Fruit fly (Drosophila melanogaster) whole organism, embryonic: Measurements from ENCODE around the gene Cpr65Aw.

Experiments
- Asciz ChIP-seq: fragments of 200-800 bp; sonication (Bioruptor generic); optimal IDR thresholded peaks from 2 replicates; lab custom pipeline; 2017; ENCODE audit warnings: missing biosample characterization, mild to moderate bottlenecking, missing genetic modification characterization, missing genetic modification reagents
- Atf6 ChIP-seq: fragments of 200-800 bp; sonication (Bioruptor generic); IDR thresholded peaks from 2 replicates; pipeline ENCODE4 v1.3.6; 2022; ENCODE audit warnings: missing biosample characterization, missing genetic modification characterization
- Bgb ChIP-seq: fragments of 200-800 bp; sonication (Bioruptor generic); IDR thresholded peaks from 2 replicates; pipeline ENCODE4 v1.3.6; 2022; ENCODE audit warnings: missing biosample characterization, missing genetic modification characterization; ENCODE audit not compliant: partially characterized antibody
- CG10267 ChIP-seq: fragments of 200-800 bp; sonication (Bioruptor generic); optimal IDR thresholded peaks from 2 replicates; lab custom pipeline; 2018; ENCODE audit warnings: missing biosample characterization, mild to moderate bottlenecking, missing genetic modification characterization, moderate library complexity
- CG10565 ChIP-seq: fragments of 200-800 bp; sonication (Bioruptor generic); optimal IDR thresholded peaks from 3 replicates; lab custom pipeline; 2016; ENCODE audit warnings: missing biosample characterization, mild to moderate bottlenecking, missing genetic modification characterization
- CG11093 ChIP-seq: fragments of 200-800 bp; sonication (Bioruptor generic); IDR thresholded peaks from 3 replicates; pipeline ENCODE4 v1.3.6; 2022; ENCODE audit warnings: missing biosample characterization, missing genetic modification characterization
- CG11723 ChIP-seq: fragments of 200-800 bp; sonication (Bioruptor generic); optimal IDR thresholded peaks from 2 replicates; lab custom pipeline; 2017; ENCODE audit warnings: missing biosample characterization, mild to moderate bottlenecking, missing genetic modification characterization
- CG16813 ChIP-seq: fragments of 200-800 bp; sonication (Bioruptor generic); IDR thresholded peaks from 3 replicates; pipeline ENCODE4 v1.3.6; 2022; ENCODE audit warnings: missing biosample characterization, missing genetic modification characterization; ENCODE audit not compliant: partially characterized antibody
- CG17361 ChIP-seq: fragments of 200-800 bp; sonication (Bioruptor generic); IDR thresholded peaks from 3 replicates; pipeline ENCODE4 v1.3.6; 2022; ENCODE audit warnings: missing biosample characterization, missing genetic modification characterization
- CG17912 ChIP-seq: fragments of 200-800 bp; sonication (Bioruptor generic); optimal IDR thresholded peaks from 2 replicates; lab custom pipeline; 2018; ENCODE audit warnings: missing biosample characterization, mild to moderate bottlenecking, missing genetic modification characterization
- CG2116 ChIP-seq: fragments of 200-800 bp; sonication (Bioruptor generic); optimal IDR thresholded peaks from 3 replicates; lab custom pipeline; 2018; ENCODE audit warnings: missing biosample characterization, mild to moderate bottlenecking, missing genetic modification characterization
- CG2202 ChIP-seq: fragments of 200-800 bp; sonication (Bioruptor generic); optimal IDR thresholded peaks from 2 replicates; lab custom pipeline; 2018; ENCODE audit warnings: missing biosample characterization, mild to moderate bottlenecking, missing genetic modification characterization
- CG2875 ChIP-seq: fragments of 200-800 bp; sonication (Bioruptor generic); optimal IDR thresholded peaks from 2 replicates; lab custom pipeline; 2017; ENCODE audit warnings: missing biosample characterization, mild to moderate bottlenecking, missing genetic modification characterization, missing genetic modification reagents
- CG31388 ChIP-seq: fragments of 200-800 bp; sonication (Bioruptor generic); optimal IDR thresholded peaks from 2 replicates; lab custom pipeline; 2016; ENCODE audit warnings: missing biosample characterization, missing genetic modification characterization
- CG34224 ChIP-seq: fragments of 200-800 bp; sonication (Bioruptor generic); IDR thresholded peaks from 3 replicates; pipeline ENCODE4 v1.3.6; 2022; ENCODE audit warnings: missing biosample characterization, missing genetic modification characterization; ENCODE audit not compliant: partially characterized antibody
- CG3726 ChIP-seq: fragments of 200-800 bp; sonication (Bioruptor generic); IDR thresholded peaks from 3 replicates; pipeline ENCODE4, ENCODE4 v1.3.6; 2022; ENCODE audit warnings: missing biosample characterization, missing genetic modification characterization
- CG4424 ChIP-seq: fragments of 200-800 bp; sonication (Bioruptor generic); optimal IDR thresholded peaks from 3 replicates; lab custom pipeline; 2016; ENCODE audit warnings: missing biosample characterization, missing genetic modification characterization
- CG4730 ChIP-seq: fragments of 200-800 bp; sonication (Bioruptor generic); IDR thresholded peaks from 2 replicates; pipeline ENCODE4 v1.3.6; 2022; ENCODE audit warnings: missing biosample characterization, missing genetic modification characterization
- CG5180 ChIP-seq: fragments of 200-800 bp; sonication (Bioruptor generic); optimal IDR thresholded peaks from 3 replicates; lab custom pipeline; 2017; ENCODE audit warnings: missing biosample characterization, missing genetic modification characterization, mild to moderate bottlenecking, moderate library complexity, missing genetic modification reagents
- CG5245 ChIP-seq: fragments of 200-800 bp; sonication (Bioruptor generic); optimal IDR thresholded peaks from 3 replicates; lab custom pipeline; 2016; ENCODE audit warnings: missing biosample characterization, missing genetic modification characterization
- CG6683 ChIP-seq: fragments of 200-800 bp; sonication (Bioruptor generic); optimal IDR thresholded peaks from 2 replicates; lab custom pipeline; 2017; ENCODE audit warnings: missing biosample characterization, mild to moderate bottlenecking, missing genetic modification characterization, missing genetic modification reagents
- CG7745 ChIP-seq: fragments of 200-800 bp; sonication (Bioruptor generic); optimal IDR thresholded peaks from 2 replicates; lab custom pipeline; 2018; ENCODE audit warnings: missing biosample characterization, mild to moderate bottlenecking, missing genetic modification characterization, moderate library complexity
- CG7786 ChIP-seq: fragments of 200-800 bp; sonication (Bioruptor generic); optimal IDR thresholded peaks from 2 replicates; lab custom pipeline; 2016; ENCODE audit warnings: missing biosample characterization, missing genetic modification characterization
- CG8388 ChIP-seq: fragments of 200-800 bp; sonication (Bioruptor generic); optimal IDR thresholded peaks from 2 replicates; lab custom pipeline; 2019; ENCODE audit warnings: missing biosample characterization, mild to moderate bottlenecking, missing genetic modification characterization, moderate library complexity
- Camta ChIP-seq: fragments of 200-800 bp; sonication (Bioruptor generic); optimal IDR thresholded peaks from 2 replicates; lab custom pipeline; 2016; ENCODE audit warnings: missing biosample characterization, missing genetic modification characterization
- Chrac-16 ChIP-seq: fragments of 200-800 bp; sonication (Bioruptor generic); optimal IDR thresholded peaks from 3 replicates; lab custom pipeline; 2016; ENCODE audit warnings: missing biosample characterization, missing genetic modification characterization
- Dad ChIP-seq: fragments of 200-800 bp; sonication (Bioruptor generic); optimal IDR thresholded peaks from 3 replicates; lab custom pipeline; 2016; ENCODE audit warnings: missing biosample characterization, missing genetic modification characterization
- Dbx ChIP-seq: fragments of 200-800 bp; sonication (Bioruptor generic); IDR thresholded peaks from 3 replicates; pipeline ENCODE4 v1.3.6; 2022; ENCODE audit warnings: missing biosample characterization, missing genetic modification characterization
- Dfd ChIP-seq, 2 experiments: fragments of >200 bp; optimal IDR thresholded peaks; 2 replicates each; lab custom pipeline; 2017; ENCODE audit warnings: missing biosample characterization in 2 of 2, missing genetic modification characterization in 2 of 2
- Dip3 ChIP-seq: fragments of 200-800 bp; sonication (Bioruptor generic); optimal IDR thresholded peaks from 3 replicates; lab custom pipeline; 2016; ENCODE audit warnings: missing biosample characterization, missing genetic modification characterization
- MBD-R2 ChIP-seq: fragments of 200-800 bp; sonication (Bioruptor generic); IDR thresholded peaks from 2 replicates; pipeline ENCODE4 v1.3.6; 2022; ENCODE audit warnings: missing biosample characterization, missing genetic modification characterization
- Nf-YB ChIP-seq: fragments of 200-800 bp; sonication (Bioruptor generic); optimal IDR thresholded peaks from 3 replicates; lab custom pipeline; 2019; ENCODE audit warnings: missing biosample characterization, mild to moderate bottlenecking, missing genetic modification characterization, moderate library complexity
- Sin3A ChIP-seq: fragments of >200 bp; optimal IDR thresholded peaks from 2 replicates; lab custom pipeline; 2018
- al ChIP-seq: fragments of 200-800 bp; sonication (Bioruptor generic); IDR thresholded peaks from 2 replicates; pipeline ENCODE4 v1.3.6; 2022; ENCODE audit warnings: missing biosample characterization, missing genetic modification characterization
- croc ChIP-seq: fragments of 200-800 bp; sonication (Bioruptor generic); conservative IDR thresholded peaks from 3 replicates; pipeline ENCODE4 v1.3.6; 2022; ENCODE audit warnings: missing biosample characterization, missing genetic modification characterization
- cwo ChIP-seq: fragments of 200-800 bp; sonication (Bioruptor generic); optimal IDR thresholded peaks from 3 replicates; lab custom pipeline; 2017; ENCODE audit warnings: missing biosample characterization, missing genetic modification characterization, mild to moderate bottlenecking, moderate library complexity, missing genetic modification reagents
- esg ChIP-seq: fragments of 200-800 bp; sonication (Bioruptor generic); conservative IDR thresholded peaks from 2 replicates; pipeline ENCODE4 v1.3.6; 2022; ENCODE audit warnings: missing biosample characterization, missing genetic modification characterization
- fd96Cb ChIP-seq: fragments of 200-800 bp; sonication (Bioruptor generic); optimal IDR thresholded peaks from 2 replicates; lab custom pipeline; 2018; ENCODE audit warnings: missing biosample characterization, mild to moderate bottlenecking, missing genetic modification characterization, moderate library complexity
- lbe ChIP-seq: fragments of 200-800 bp; sonication (Bioruptor generic); optimal IDR thresholded peaks from 2 replicates; lab custom pipeline; 2016; ENCODE audit warnings: missing biosample characterization, mild to moderate bottlenecking, missing genetic modification characterization
- mam ChIP-seq: fragments of 200-800 bp; sonication (Bioruptor generic); optimal IDR thresholded peaks from 3 replicates; lab custom pipeline; 2016; ENCODE audit warnings: missing biosample characterization, missing genetic modification characterization
- mld ChIP-seq: fragments of 200-800 bp; sonication (Bioruptor generic); IDR thresholded peaks from 3 replicates; pipeline ENCODE4 v1.3.6; 2022; ENCODE audit warnings: missing biosample characterization, missing genetic modification characterization; ENCODE audit not compliant: partially characterized antibody
- p53 ChIP-seq: fragments of 200-800 bp; sonication (Bioruptor generic); optimal IDR thresholded peaks from 2 replicates; lab custom pipeline; 2016; ENCODE audit warnings: missing biosample characterization, missing genetic modification characterization
- rib ChIP-seq: fragments of 200-800 bp; sonication (Bioruptor generic); IDR thresholded peaks from 2 replicates; pipeline ENCODE4 v1.3.6; 2022; ENCODE audit warnings: missing biosample characterization, missing genetic modification characterization
- sisA ChIP-seq: fragments of 200-800 bp; sonication (Bioruptor generic); IDR thresholded peaks from 2 replicates; pipeline ENCODE4 v1.3.6; 2022; ENCODE audit warnings: missing biosample characterization, missing genetic modification characterization
- slou ChIP-seq: fragments of 200-800 bp; sonication (Bioruptor generic); optimal IDR thresholded peaks from 3 replicates; lab custom pipeline; 2016; ENCODE audit warnings: missing biosample characterization, missing genetic modification characterization
- so ChIP-seq: fragments of 200-800 bp; sonication (Bioruptor generic); IDR thresholded peaks from 3 replicates; pipeline ENCODE4 v1.3.6; 2022; ENCODE audit warnings: missing biosample characterization, missing genetic modification characterization
- stwl ChIP-seq: fragments of 200-800 bp; sonication (Bioruptor generic); optimal IDR thresholded peaks from 3 replicates; lab custom pipeline; 2018; ENCODE audit warnings: missing biosample characterization, mild to moderate bottlenecking, missing genetic modification characterization, moderate library complexity
- zen ChIP-seq: fragments of 200-800 bp; sonication (Bioruptor generic); optimal IDR thresholded peaks from 3 replicates; lab custom pipeline; 2018; ENCODE audit warnings: missing biosample characterization, mild to moderate bottlenecking, missing genetic modification characterization, moderate library complexity
- zen2 ChIP-seq: fragments of 200-800 bp; sonication (Bioruptor generic); IDR thresholded peaks from 3 replicates; pipeline ENCODE4 v1.3.6; 2022; ENCODE audit warnings: missing biosample characterization, missing genetic modification characterization; ENCODE audit not compliant: partially characterized antibody
- zf30C ChIP-seq: fragments of 200-800 bp; sonication (Bioruptor generic); optimal IDR thresholded peaks from 3 replicates; lab custom pipeline; 2018; ENCODE audit warnings: missing biosample characterization, mild to moderate bottlenecking, missing genetic modification characterization
- zfh1 ChIP-seq: fragments of 200-800 bp; sonication (Bioruptor generic); IDR thresholded peaks from 3 replicates; pipeline ENCODE4 v1.3.6; 2022; ENCODE audit warnings: missing biosample characterization, missing genetic modification characterization

Gene Cpr65Aw

DNA sequence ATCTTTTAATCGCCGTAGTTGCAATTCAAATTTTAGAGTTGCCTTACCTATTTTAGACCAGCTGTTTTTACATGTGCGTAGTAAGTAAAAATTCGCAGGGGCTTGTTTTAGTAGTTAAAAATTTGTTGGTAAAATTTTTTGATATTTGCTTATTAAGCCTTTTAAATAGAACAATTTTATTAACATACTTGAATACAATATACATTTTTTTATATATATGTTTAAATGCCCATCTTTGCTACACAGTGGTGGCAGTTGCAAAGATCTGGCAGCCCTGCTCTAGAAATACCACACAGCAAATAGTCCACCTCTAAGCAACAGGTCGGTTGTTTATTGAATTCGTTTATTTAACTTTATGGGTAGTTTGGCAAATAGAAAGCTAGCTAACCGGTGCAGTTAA lies 47.5 kb downstream of the Cpr65Aw start, which contains the start of the genes CG10467 and loj (continued):
- TF ChIP-seq zfh1 (GFP tag; lab: Robert Waterston, UW) (peak; percentile 97), Camta (GFP tag; lab: Kevin White, UChicago) (peak; percentile 81), lbe (GFP tag; lab: Kevin White, UChicago) (peak; percentile 75), Nf-YB (GFP tag; lab: Kevin White, UChicago) (peak; percentile 82), CG5180 (peak; percentile 67), CG6683 (GFP tag; lab: Kevin White, UChicago) (peak; percentile 72), Dip3 (peak; percentile 84), CG16813 (GFP tag; lab: Robert Waterston, UW) (peak; percentile 75), sisA (GFP tag; lab: Robert Waterston, UW) (peak; percentile 99), croc (GFP tag; lab: Robert Waterston, UW) (peak; percentile 97), fd96Cb (tag; lab: Kevin White, UChicago) (peak; percentile 97), so (peak; percentile 88), CG34224 (GFP tag; lab: Robert Waterston, UW) (peak; percentile 53; the same call in 1 of the 3 replicates), CG17912 (GFP tag; lab: Kevin White, UChicago) (peak; percentile 76), CG17361 (peak; percentile 93), zf30C (GFP tag; lab: Kevin White, UChicago) (no peak), stwl (peak; percentile 89), CG7786 (GFP tag; lab: Kevin White, UChicago) (peak; percentile 83), CG11723 (peak; percentile 87), cwo (GFP tag; lab: Kevin White, UChicago) (peak; percentile 83), Chrac-16 (GFP tag; lab: Kevin White, UChicago) (peak; percentile 97), CG5245 (peak; percentile 93), Sin3A (lab: Kevin White, UChicago) (peak; percentile 50), CG10565 (GFP tag; lab: Kevin White, UChicago) (peak; percentile 50), CG3726 (GFP tag; lab: Robert Waterston, UW) (peak; percentile 95; the same call in 2 of the 3 replicates), CG2202 (tag; lab: Kevin White, UChicago) (peak; percentile 90), MBD-R2 (GFP tag; lab: Robert Waterston, UW) (peak; percentile 99), Atf6 (GFP tag; lab: Robert Waterston, UW) (peak; percentile 93), CG4730 (GFP tag; lab: Robert Waterston, UW) (peak; percentile 96), slou (GFP tag; lab: Kevin White, UChicago) (peak; percentile 96), zen2 (GFP tag; lab: Robert Waterston, UW) (no peak), mam (GFP tag; lab: Kevin White, UChicago) (peak; percentile 93), Asciz (peak; percentile 87), CG2875 (GFP tag; lab: Kevin White, UChicago) (peak; percentile 72), CG7745 (tag; lab: Kevin White, UChicago) (peak; percentile 4), Dfd (GFP tag; optimal IDR thresholded peaks at IDR 0.05; lab: Kevin White, UChicago) (peak in 1 of 2 experiments; percentile 35), CG8388 (peak; percentile 89), zen (peak; percentile 98), p53 (no peak), mld (no peak), esg (GFP tag; lab: Robert Waterston, UW) (peak; percentile 98), Bgb (peak; percentile 59), rib (peak; percentile 93), CG10267 (peak; percentile 90), CG31388 (peak; percentile 93), CG11093 (GFP tag; lab: Robert Waterston, UW) (peak; percentile 97), al (GFP tag; lab: Robert Waterston, UW) (peak; percentile 98), CG4424 (GFP tag; lab: Kevin White, UChicago) (peak; percentile 97), Dad (peak; percentile 73), CG2116 (GFP tag; lab: Kevin White, UChicago) (peak; percentile 85), Dbx (GFP tag; lab: Robert Waterston, UW) (peak; percentile 98)
